Worm (Caenorhabditis elegans): ENCODE data around the gene gly-12.

DNA sequence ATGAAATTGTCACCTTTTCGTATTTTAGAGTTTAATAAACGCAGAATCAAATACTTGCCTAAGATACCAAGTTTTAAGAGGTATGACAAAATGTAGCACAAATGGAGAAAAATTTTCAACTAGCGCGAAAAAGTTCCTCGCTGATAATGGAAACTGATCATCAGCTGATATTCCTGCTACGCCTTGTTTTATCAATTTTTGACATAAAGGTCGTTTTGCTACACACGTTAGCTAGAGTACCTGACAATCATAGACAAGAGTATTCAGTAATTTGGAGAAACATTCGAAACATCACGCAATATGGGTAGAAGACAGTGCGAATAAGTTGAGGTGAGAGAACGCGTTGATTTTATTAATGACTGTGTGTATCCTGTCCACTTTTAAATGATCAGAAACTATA, 39.9 kb upstream of the gly-12 start:
- TF ChIP-seq med-1 (GFP tag; optimal IDR thresholded peaks at IDR 0.05; ENCODE audit: insufficient read depth) (no peak), ztf-29 (GFP tag; IDR thresholded peaks at IDR 0.05) (no peak), T22C8.4 (GFP tag; IDR thresholded peaks at IDR 0.05) (no peak), ref-1 (GFP tag; conservative IDR thresholded peaks at IDR 0.05) (no peak), cog-1 (tag; optimal IDR thresholded peaks at IDR 0.05) (no peak), flt-1 (GFP tag; IDR thresholded peaks at IDR 0.05) (no peak), ztf-23 (GFP tag; IDR thresholded peaks at IDR 0.05) (no peak), tab-1 (GFP tag; IDR thresholded peaks at IDR 0.05) (no peak), klf-2 (GFP tag; conservative IDR thresholded peaks at IDR 0.05) (no peak)

Measured in whole organism, midembryonic.